Fruit fly (Drosophila melanogaster): Measurements from ENCODE around the gene Snmp1.

DNA sequence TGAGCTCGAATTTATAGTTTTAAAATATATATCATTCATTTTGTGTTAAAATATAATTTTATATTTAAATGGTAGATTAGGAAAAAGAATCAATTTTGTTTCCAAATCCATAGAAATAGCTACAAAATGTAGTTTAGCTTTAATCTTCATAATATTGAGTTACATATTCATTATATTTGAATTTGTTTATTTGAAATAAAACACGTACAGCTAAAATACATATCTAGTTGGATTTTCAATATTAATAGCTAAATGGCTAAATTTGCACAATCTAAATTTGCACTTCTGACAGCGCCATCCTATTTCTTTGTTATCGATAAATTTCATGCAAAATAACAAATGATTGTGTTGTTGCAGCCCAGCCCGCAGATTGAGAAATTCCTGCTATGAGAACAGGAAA lies 34.1 kb downstream of the Snmp1 start, which contains the start of gene Usp8:
- TF ChIP-seq en (GFP tag; optimal IDR thresholded peaks at IDR 0.05) (no peak), E2f2 (GFP tag; IDR thresholded peaks at IDR 0.05) (peak; percentile 14; the same call in 1 of the 2 replicates), CG16779 (GFP tag; IDR thresholded peaks at IDR 0.05) (no peak), CG7963 (GFP tag; IDR thresholded peaks at IDR 0.05; ENCODE audit: partially characterized antibody) (no peak), Pdp1 (GFP tag; optimal IDR thresholded peaks at IDR 0.05) (no peak), ham (GFP tag; IDR thresholded peaks at IDR 0.05) (no peak), CG1832 (GFP tag; optimal IDR thresholded peaks at IDR 0.05) (no peak), chn (GFP tag; optimal IDR thresholded peaks at IDR 0.05) (no peak), dan (GFP tag; IDR thresholded peaks at IDR 0.05) (no peak)
